Fruit fly (Drosophila melanogaster) whole organism, embryonic: Measurements from ENCODE around the gene CG9717.

Experiments used
- Ada2b ChIP-seq: fragments of 200-800 bp; sonication (Bioruptor generic); IDR thresholded peaks from 2 replicates; pipeline ENCODE4 v1.3.6; 2022; ENCODE audit warnings: missing biosample characterization, missing genetic modification characterization
- Antp ChIP-seq: fragments of 200-800 bp; sonication (Bioruptor generic); optimal IDR thresholded peaks from 3 replicates; lab custom pipeline; 2016; ENCODE audit warnings: missing biosample characterization, missing genetic modification characterization
- Atf3 ChIP-seq: fragments of 200-800 bp; sonication (Bioruptor generic); optimal IDR thresholded peaks from 3 replicates; lab custom pipeline; 2016; ENCODE audit warnings: missing biosample characterization, missing genetic modification characterization
- CG11247 ChIP-seq: fragments of 200-800 bp; sonication (Bioruptor generic); IDR thresholded peaks from 2 replicates; pipeline ENCODE4 v1.3.6; 2022; ENCODE audit warnings: missing biosample characterization, missing genetic modification characterization
- CG12391 ChIP-seq: fragments of 200-800 bp; sonication (Bioruptor generic); optimal IDR thresholded peaks from 3 replicates; lab custom pipeline; 2018; ENCODE audit warnings: missing biosample characterization, mild to moderate bottlenecking, missing genetic modification characterization, moderate library complexity
- CG12659 ChIP-seq: fragments of 200-800 bp; sonication (Bioruptor generic); optimal IDR thresholded peaks from 3 replicates; lab custom pipeline; 2017; ENCODE audit warnings: mild to moderate bottlenecking, missing biosample characterization, missing genetic modification reagents, missing genetic modification characterization
- CG12769 ChIP-seq: fragments of 200-800 bp; sonication (Bioruptor generic); optimal IDR thresholded peaks from 2 replicates; lab custom pipeline; 2019; ENCODE audit warnings: missing biosample characterization, mild to moderate bottlenecking, missing genetic modification characterization, moderate library complexity
- CG14014 ChIP-seq: fragments of 200-800 bp; sonication (Bioruptor generic); IDR thresholded peaks from 2 replicates; pipeline ENCODE4 v1.3.6; 2022; ENCODE audit warnings: missing biosample characterization, missing genetic modification characterization
- CG14667 ChIP-seq: fragments of 200-800 bp; sonication (Bioruptor generic); IDR thresholded peaks from 2 replicates; pipeline ENCODE4 v1.3.6; 2022; ENCODE audit warnings: missing biosample characterization, missing genetic modification characterization
- CG15269 ChIP-seq: fragments of 200-800 bp; sonication (Bioruptor generic); optimal IDR thresholded peaks from 2 replicates; lab custom pipeline; 2018; ENCODE audit warnings: missing biosample characterization, mild to moderate bottlenecking, missing genetic modification characterization, moderate library complexity
- CG1647 ChIP-seq: fragments of 200-800 bp; sonication (Bioruptor generic); optimal IDR thresholded peaks from 3 replicates; lab custom pipeline; 2016; ENCODE audit warnings: missing biosample characterization, missing genetic modification characterization
- CG17385 ChIP-seq: fragments of 200-800 bp; sonication (Bioruptor generic); optimal IDR thresholded peaks from 3 replicates; lab custom pipeline; 2018; ENCODE audit warnings: missing biosample characterization, mild to moderate bottlenecking, missing genetic modification characterization
- CG2120 ChIP-seq: fragments of 200-800 bp; sonication (Bioruptor generic); optimal IDR thresholded peaks from 3 replicates; lab custom pipeline; 2016; ENCODE audit warnings: missing biosample characterization, missing genetic modification characterization
- CG2678 ChIP-seq: fragments of 200-800 bp; sonication (Bioruptor generic); optimal IDR thresholded peaks from 3 replicates; lab custom pipeline; 2019; ENCODE audit warnings: missing biosample characterization, mild to moderate bottlenecking, missing genetic modification characterization, moderate library complexity
- CG2889 ChIP-seq: fragments of 200-800 bp; sonication (Bioruptor generic); IDR thresholded peaks from 3 replicates; pipeline ENCODE4 v1.3.6; 2022; ENCODE audit warnings: missing biosample characterization, missing genetic modification characterization
- CG31441 ChIP-seq: fragments of 200-800 bp; sonication (Bioruptor generic); IDR thresholded peaks from 2 replicates; pipeline ENCODE4 v1.3.6; 2022; ENCODE audit warnings: missing biosample characterization, missing genetic modification characterization
- CG3163 ChIP-seq: fragments of 200-800 bp; sonication (Bioruptor generic); optimal IDR thresholded peaks from 3 replicates; lab custom pipeline; 2016; ENCODE audit warnings: missing biosample characterization, missing genetic modification characterization
- CG42726 ChIP-seq: fragments of 200-800 bp; sonication (Bioruptor generic); IDR thresholded peaks from 2 replicates; pipeline ENCODE4 v1.3.6; 2022; ENCODE audit warnings: missing biosample characterization, missing genetic modification characterization; ENCODE audit not compliant: partially characterized antibody
- CG7786 ChIP-seq: fragments of 200-800 bp; sonication (Bioruptor generic); optimal IDR thresholded peaks from 2 replicates; lab custom pipeline; 2016; ENCODE audit warnings: missing biosample characterization, missing genetic modification characterization
- CG7987 ChIP-seq: fragments of 200-800 bp; sonication (Bioruptor generic); optimal IDR thresholded peaks from 2 replicates; lab custom pipeline; 2018; ENCODE audit warnings: missing biosample characterization, mild to moderate bottlenecking, missing genetic modification characterization, moderate library complexity
- CG8388 ChIP-seq: fragments of 200-800 bp; sonication (Bioruptor generic); optimal IDR thresholded peaks from 2 replicates; lab custom pipeline; 2019; ENCODE audit warnings: missing biosample characterization, mild to moderate bottlenecking, missing genetic modification characterization, moderate library complexity
- Dip2 ChIP-seq: fragments of 200-800 bp; sonication (Bioruptor generic); IDR thresholded peaks from 2 replicates; pipeline ENCODE4 v1.3.6; 2022; ENCODE audit warnings: missing biosample characterization, missing genetic modification characterization
- E2f1 ChIP-seq: fragments of 200-800 bp; sonication (Bioruptor generic); IDR thresholded peaks from 2 replicates; pipeline ENCODE4 v1.3.6; 2022; ENCODE audit warnings: missing biosample characterization, missing genetic modification characterization
- Fer1 ChIP-seq: fragments of 200-800 bp; sonication (Bioruptor generic); optimal IDR thresholded peaks from 2 replicates; lab custom pipeline; 2017; ENCODE audit warnings: missing biosample characterization, mild to moderate bottlenecking, missing genetic modification characterization
- HmgD ChIP-seq: fragments of 200-800 bp; sonication (Bioruptor generic); optimal IDR thresholded peaks from 3 replicates; lab custom pipeline; 2016; ENCODE audit warnings: missing biosample characterization, missing genetic modification characterization
- Med ChIP-seq: fragments of 200-800 bp; sonication (Bioruptor generic); peaks from one replicate; lab custom pipeline; 2016; ENCODE audit warnings: missing biosample characterization, missing genetic modification characterization, mild to moderate bottlenecking, inconsistent platforms, moderate library complexity
- Meics ChIP-seq: fragments of 200-800 bp; sonication (Bioruptor generic); optimal IDR thresholded peaks from 2 replicates; lab custom pipeline; 2017; ENCODE audit warnings: missing biosample characterization, mild to moderate bottlenecking, missing genetic modification characterization
- NfI ChIP-seq: fragments of 200-800 bp; sonication (Bioruptor generic); optimal IDR thresholded peaks from 3 replicates; lab custom pipeline; 2018; ENCODE audit warnings: missing biosample characterization, mild to moderate bottlenecking, missing genetic modification characterization, moderate library complexity
- Ptx1 ChIP-seq: fragments of 200-800 bp; sonication (Bioruptor generic); IDR thresholded peaks from 2 replicates; pipeline ENCODE4 v1.3.6; 2022; ENCODE audit warnings: missing biosample characterization, missing genetic modification characterization
- Trl ChIP-seq, 3 experiments: fragments of >200 bp in 2 of 3; fragments of 200-800 bp in 1 of 3; sonication (Bioruptor generic) in 1 of 3; optimal IDR thresholded peaks; 2 replicates in 1 of 3; 3 replicates in 2 of 3; lab custom pipeline; 2016 to 2017; ENCODE audit warnings: missing biosample characterization in 1 of 3, missing genetic modification characterization in 1 of 3
- cg ChIP-seq: fragments of 200-800 bp; sonication (Bioruptor generic); optimal IDR thresholded peaks from 3 replicates; lab custom pipeline; 2019; ENCODE audit warnings: missing biosample characterization, mild to moderate bottlenecking, missing genetic modification characterization, moderate library complexity
- gem ChIP-seq: fragments of 200-800 bp; sonication (Bioruptor generic); optimal IDR thresholded peaks from 2 replicates; lab custom pipeline; 2019; ENCODE audit warnings: missing biosample characterization, mild to moderate bottlenecking, missing genetic modification characterization, moderate library complexity
- kah ChIP-seq: fragments of 200-800 bp; sonication (Bioruptor generic); optimal IDR thresholded peaks from 2 replicates; lab custom pipeline; 2018; ENCODE audit warnings: missing biosample characterization, mild to moderate bottlenecking, missing genetic modification characterization
- lab ChIP-seq: fragments of 200-800 bp; sonication (Bioruptor generic); optimal IDR thresholded peaks from 3 replicates; lab custom pipeline; 2017; ENCODE audit warnings: missing biosample characterization, missing genetic modification characterization, mild to moderate bottlenecking, moderate library complexity, missing genetic modification reagents
- onecut ChIP-seq: fragments of 200-800 bp; sonication (Bioruptor generic); IDR thresholded peaks from 2 replicates; pipeline ENCODE4 v1.3.6; 2022; ENCODE audit warnings: missing biosample characterization, missing genetic modification characterization
- pnt ChIP-seq: fragments of 200-800 bp; sonication (Bioruptor generic); optimal IDR thresholded peaks from 3 replicates; lab custom pipeline; 2016; ENCODE audit warnings: missing biosample characterization, missing genetic modification characterization
- sd ChIP-seq: fragments of 200-800 bp; sonication (Bioruptor generic); optimal IDR thresholded peaks from 3 replicates; lab custom pipeline; 2018; ENCODE audit warnings: missing biosample characterization, mild to moderate bottlenecking, missing genetic modification characterization, moderate library complexity
- sqz ChIP-seq: fragments of 200-800 bp; sonication (Bioruptor generic); optimal IDR thresholded peaks from 3 replicates; lab custom pipeline; 2018; ENCODE audit warnings: missing biosample characterization, mild to moderate bottlenecking, missing genetic modification characterization
- sr ChIP-seq: fragments of 200-800 bp; sonication (Bioruptor generic); IDR thresholded peaks from 3 replicates; pipeline ENCODE4 v1.3.6; 2022; ENCODE audit warnings: missing biosample characterization, missing genetic modification characterization
- stc ChIP-seq: fragments of 200-800 bp; sonication (Bioruptor generic); IDR thresholded peaks from 2 replicates; pipeline ENCODE4 v1.3.6; 2022; ENCODE audit warnings: missing biosample characterization, missing genetic modification characterization
- tio ChIP-seq: fragments of 200-800 bp; sonication (Bioruptor generic); optimal IDR thresholded peaks from 2 replicates; lab custom pipeline; 2017; ENCODE audit warnings: missing biosample characterization, missing genetic modification characterization, inconsistent platforms
- zfh1 ChIP-seq: fragments of 200-800 bp; sonication (Bioruptor generic); IDR thresholded peaks from 3 replicates; pipeline ENCODE4 v1.3.6; 2022; ENCODE audit warnings: missing biosample characterization, missing genetic modification characterization

CG9717 gene

DNA sequence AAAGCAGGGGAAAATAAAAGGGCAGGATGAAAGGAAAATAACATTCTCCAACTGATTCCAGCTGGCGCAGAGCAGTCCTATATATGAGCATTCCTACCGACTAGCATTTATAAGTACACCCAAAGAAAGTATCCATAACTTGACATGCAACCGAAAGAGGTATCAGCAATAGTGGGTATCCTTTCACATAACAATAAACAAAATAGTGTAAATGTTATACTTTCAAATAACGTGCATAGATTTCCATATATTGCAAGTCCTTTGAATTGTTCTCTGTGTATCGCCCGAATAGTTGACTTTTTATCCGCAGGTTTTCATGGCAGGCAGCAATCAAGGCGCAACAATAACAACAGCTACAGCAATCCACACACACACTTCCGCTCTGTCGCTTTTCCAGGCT, 37.1 kb downstream of the CG9717 start (continued):
- TF ChIP-seq sd (no peak), Dip2 (no peak), Antp (GFP tag; lab: Kevin White, UChicago) (peak; percentile 25), zfh1 (GFP tag; lab: Robert Waterston, UW) (no peak), CG2120 (GFP tag; lab: Kevin White, UChicago) (peak; percentile 58), Meics (GFP tag; lab: Kevin White, UChicago) (peak; percentile 31), CG7987 (GFP tag; lab: Kevin White, UChicago) (no peak), CG42726 (GFP tag; lab: Robert Waterston, UW) (no peak), Fer1 (peak; percentile 48), Ptx1 (GFP tag; lab: Robert Waterston, UW) (0 out of 2 replicates have a peak, but pooled peaks have one; percentile 13), Med (GFP tag; lab: Kevin White, UChicago) (peak; percentile 81), HmgD (no peak), CG12391 (tag; lab: Kevin White, UChicago) (no peak), CG8388 (GFP tag; lab: Kevin White, UChicago) (no peak), onecut (no peak), CG12769 (tag; lab: Kevin White, UChicago) (peak; percentile 50), Ada2b (GFP tag; lab: Robert Waterston, UW) (peak; percentile 35; the same call in 1 of the 2 replicates), stc (GFP tag; lab: Robert Waterston, UW) (peak; percentile 12; the same call in 1 of the 2 replicates), CG14667 (GFP tag; lab: Robert Waterston, UW) (peak; percentile 28; the same call in 1 of the 2 replicates), CG12659 (GFP tag; lab: Kevin White, UChicago) (peak; percentile 7), sqz (no peak), CG31441 (GFP tag; lab: Robert Waterston, UW) (no peak), CG1647 (GFP tag; lab: Kevin White, UChicago) (no peak), CG14014 (GFP tag; lab: Robert Waterston, UW) (peak; percentile 32; the same call in 1 of the 2 replicates), CG2678 (tag; lab: Kevin White, UChicago) (peak; percentile 43), gem (peak; percentile 38), Atf3 (no peak), NfI (GFP tag; lab: Kevin White, UChicago) (peak; percentile 10), lab (GFP tag; lab: Kevin White, UChicago) (peak; percentile 64)

- TF ChIP-seq CG17385 (peak; percentile 30), CG15269 (tag; lab: Kevin White, UChicago) (no peak), CG7786 (GFP tag; lab: Kevin White, UChicago) (no peak), CG12769 (tag; lab: Kevin White, UChicago) (peak; percentile 5), tio (GFP tag; lab: Kevin White, UChicago) (no peak), Trl (optimal IDR thresholded peaks at IDR 0.05; lab: Kevin White, UChicago) (peak; percentile 12 to 33), Trl (GFP tag; optimal IDR thresholded peaks at IDR 0.05; lab: Kevin White, UChicago) (no peak), CG3163 (GFP tag; lab: Kevin White, UChicago) (peak; percentile 63), pnt (no peak), cg (GFP tag; lab: Kevin White, UChicago) (peak; percentile 41), CG11247 (GFP tag; lab: Robert Waterston, UW) (0 out of 2 replicates have a peak, but pooled peaks have one; percentile 32), CG2889 (GFP tag; lab: Robert Waterston, UW) (no peak), kah (peak; percentile 67), E2f1 (no peak), sr (0 out of 3 replicates have a peak, but pooled peaks have one; percentile 37)
- TF ChIP-seq, all 482 proteins: peak for 8
These were observed 42.1 kb downstream of the CG9717 start for dm6 chr3R:30544974-30545373.
